Fruit fly (Drosophila melanogaster) whole organism, embryonic: ENCODE data around the gene CG43707.

Experiments used
- BtbVII ChIP-seq: fragments of 200-800 bp; sonication (Bioruptor generic); optimal IDR thresholded peaks from 3 replicates; lab custom pipeline; 2017; ENCODE audit warnings: missing biosample characterization, mild to moderate bottlenecking, missing genetic modification characterization
- Bteb2 ChIP-seq: fragments of 200-800 bp; sonication (Bioruptor generic); optimal IDR thresholded peaks from 2 replicates; lab custom pipeline; 2016; ENCODE audit warnings: missing biosample characterization, missing genetic modification characterization
- CG15479 ChIP-seq: fragments of 200-800 bp; sonication (Bioruptor generic); optimal IDR thresholded peaks from 3 replicates; lab custom pipeline; 2019; ENCODE audit warnings: missing biosample characterization, mild to moderate bottlenecking, missing genetic modification characterization, moderate library complexity
- CG15601 ChIP-seq: fragments of 200-800 bp; sonication (Bioruptor generic); optimal IDR thresholded peaks from 3 replicates; lab custom pipeline; 2019; ENCODE audit warnings: missing biosample characterization, mild to moderate bottlenecking, missing genetic modification characterization, moderate library complexity
- CG17385 ChIP-seq: fragments of 200-800 bp; sonication (Bioruptor generic); optimal IDR thresholded peaks from 3 replicates; lab custom pipeline; 2018; ENCODE audit warnings: missing biosample characterization, mild to moderate bottlenecking, missing genetic modification characterization
- CG17568 ChIP-seq: fragments of 200-800 bp; sonication (Bioruptor generic); optimal IDR thresholded peaks from 2 replicates; lab custom pipeline; 2018; ENCODE audit warnings: missing biosample characterization, mild to moderate bottlenecking, missing genetic modification characterization, moderate library complexity
- CG17912 ChIP-seq: fragments of 200-800 bp; sonication (Bioruptor generic); optimal IDR thresholded peaks from 2 replicates; lab custom pipeline; 2018; ENCODE audit warnings: missing biosample characterization, mild to moderate bottlenecking, missing genetic modification characterization
- CG1792 ChIP-seq: fragments of 200-800 bp; sonication (Bioruptor generic); optimal IDR thresholded peaks from 2 replicates; lab custom pipeline; 2016; ENCODE audit warnings: missing biosample characterization, missing genetic modification characterization
- CG18476 ChIP-seq: fragments of 200-800 bp; sonication (Bioruptor generic); optimal IDR thresholded peaks from 2 replicates; lab custom pipeline; 2016; ENCODE audit warnings: missing biosample characterization, mild to moderate bottlenecking, missing genetic modification characterization
- CG2129 ChIP-seq: fragments of 200-800 bp; sonication (Bioruptor generic); IDR thresholded peaks from 2 replicates; pipeline ENCODE4 v1.3.6; 2022; ENCODE audit warnings: missing biosample characterization, missing genetic modification characterization; ENCODE audit not compliant: partially characterized antibody
- CG2202 ChIP-seq: fragments of 200-800 bp; sonication (Bioruptor generic); optimal IDR thresholded peaks from 2 replicates; lab custom pipeline; 2018; ENCODE audit warnings: missing biosample characterization, mild to moderate bottlenecking, missing genetic modification characterization
- CG2678 ChIP-seq: fragments of 200-800 bp; sonication (Bioruptor generic); optimal IDR thresholded peaks from 3 replicates; lab custom pipeline; 2019; ENCODE audit warnings: missing biosample characterization, mild to moderate bottlenecking, missing genetic modification characterization, moderate library complexity
- CG2875 ChIP-seq: fragments of 200-800 bp; sonication (Bioruptor generic); optimal IDR thresholded peaks from 2 replicates; lab custom pipeline; 2017; ENCODE audit warnings: missing biosample characterization, mild to moderate bottlenecking, missing genetic modification characterization, missing genetic modification reagents
- CG32532 ChIP-seq: fragments of 200-800 bp; sonication (Bioruptor generic); IDR thresholded peaks from 2 replicates; pipeline ENCODE4 v1.3.6; 2022; ENCODE audit warnings: missing biosample characterization, missing genetic modification characterization
- CG4282 ChIP-seq: fragments of 200-800 bp; sonication (Bioruptor generic); optimal IDR thresholded peaks from 2 replicates; lab custom pipeline; 2016; ENCODE audit warnings: missing biosample characterization, missing genetic modification characterization
- CG6175 ChIP-seq: fragments of 200-800 bp; sonication (Bioruptor generic); IDR thresholded peaks from 3 replicates; pipeline ENCODE4 v1.3.6; 2022; ENCODE audit warnings: missing biosample characterization, missing genetic modification characterization
- CG6689 ChIP-seq: fragments of 200-800 bp; sonication (Bioruptor generic); IDR thresholded peaks from 2 replicates; pipeline ENCODE4 v1.3.6; 2022; ENCODE audit warnings: missing biosample characterization, missing genetic modification characterization
- CG7357 ChIP-seq: fragments of 200-800 bp; sonication (Bioruptor generic); IDR thresholded peaks from 3 replicates; pipeline ENCODE4 v1.3.6; 2022; ENCODE audit warnings: missing biosample characterization, missing genetic modification characterization
- CG7786 ChIP-seq: fragments of 200-800 bp; sonication (Bioruptor generic); optimal IDR thresholded peaks from 2 replicates; lab custom pipeline; 2016; ENCODE audit warnings: missing biosample characterization, missing genetic modification characterization
- CG8924 ChIP-seq: fragments of 200-800 bp; optimal IDR thresholded peaks from 3 replicates; lab custom pipeline; 2019; ENCODE audit warnings: missing biosample characterization, mild to moderate bottlenecking, missing genetic modification characterization, moderate library complexity
- CG9437 ChIP-seq: fragments of 200-800 bp; sonication (Bioruptor generic); optimal IDR thresholded peaks from 2 replicates; lab custom pipeline; 2018; ENCODE audit warnings: missing biosample characterization, mild to moderate bottlenecking, missing genetic modification characterization
- CTCF ChIP-seq: fragments of 200-800 bp; sonication (Bioruptor generic); optimal IDR thresholded peaks from 2 replicates; lab custom pipeline; 2017; ENCODE audit warnings: missing biosample characterization, mild to moderate bottlenecking, missing genetic modification characterization, moderate library complexity
- CkIIα-i1 ChIP-seq: fragments of 200-800 bp; sonication (Bioruptor generic); IDR thresholded peaks from 2 replicates; pipeline ENCODE4 v1.3.6; 2022; ENCODE audit warnings: missing biosample characterization, missing genetic modification characterization
- Dip2 ChIP-seq: fragments of 200-800 bp; sonication (Bioruptor generic); IDR thresholded peaks from 2 replicates; pipeline ENCODE4 v1.3.6; 2022; ENCODE audit warnings: missing biosample characterization, missing genetic modification characterization
- Ets65A ChIP-seq: fragments of 200-800 bp; sonication (Bioruptor generic); peaks from one replicate; lab custom pipeline; 2016; ENCODE audit warnings: missing biosample characterization, missing genetic modification characterization
- GATAe ChIP-seq: fragments of 200-800 bp; sonication (Bioruptor generic); conservative IDR thresholded peaks from 2 replicates; pipeline ENCODE4 v1.3.6; 2022; ENCODE audit warnings: missing biosample characterization, missing genetic modification characterization
- HLH3B ChIP-seq: fragments of 200-800 bp; sonication (Bioruptor generic); IDR thresholded peaks from 2 replicates; pipeline ENCODE4 v1.3.6; 2022; ENCODE audit warnings: missing biosample characterization, missing genetic modification characterization
- Hr51 ChIP-seq, 2 experiments: fragments of 200-800 bp; sonication (Bioruptor generic); optimal IDR thresholded peaks; 2 replicates in 1 of 2; 3 replicates in 1 of 2; lab custom pipeline; 2016 to 2018; ENCODE audit warnings: missing biosample characterization in 2 of 2, missing genetic modification characterization in 2 of 2, mild to moderate bottlenecking in 1 of 2, moderate library complexity in 1 of 2
- Lhr ChIP-seq: fragments of 200-800 bp; sonication (Bioruptor generic); optimal IDR thresholded peaks from 3 replicates; lab custom pipeline; 2017; ENCODE audit warnings: mild to moderate bottlenecking, missing biosample characterization, missing genetic modification reagents, missing genetic modification characterization
- Mad ChIP-seq: fragments of 200-800 bp; sonication (Bioruptor generic); optimal IDR thresholded peaks from 2 replicates; lab custom pipeline; 2016; ENCODE audit warnings: missing biosample characterization, missing genetic modification characterization
- Max ChIP-seq: fragments of 200-800 bp; sonication (Bioruptor generic); optimal IDR thresholded peaks from 2 replicates; lab custom pipeline; 2016; ENCODE audit warnings: missing biosample characterization, mild to moderate bottlenecking, missing genetic modification characterization
- NC2β ChIP-seq: fragments of 200-800 bp; sonication (Bioruptor generic); optimal IDR thresholded peaks from 2 replicates; lab custom pipeline; 2016; ENCODE audit warnings: missing biosample characterization, missing genetic modification characterization
- Trl ChIP-seq, 3 experiments: fragments of >200 bp in 2 of 3; fragments of 200-800 bp in 1 of 3; sonication (Bioruptor generic) in 1 of 3; optimal IDR thresholded peaks; 2 replicates in 1 of 3; 3 replicates in 2 of 3; lab custom pipeline; 2016 to 2017; ENCODE audit warnings: missing biosample characterization in 1 of 3, missing genetic modification characterization in 1 of 3
- ab ChIP-seq: fragments of 200-800 bp; sonication (Bioruptor generic); optimal IDR thresholded peaks from 2 replicates; lab custom pipeline; 2016; ENCODE audit warnings: missing biosample characterization, missing genetic modification characterization
- amos ChIP-seq: fragments of 200-800 bp; sonication (Bioruptor generic); IDR thresholded peaks from 2 replicates; pipeline ENCODE4 v1.3.6; 2022; ENCODE audit warnings: missing biosample characterization, missing genetic modification characterization; ENCODE audit not compliant: partially characterized antibody
- ase ChIP-seq: fragments of 200-800 bp; sonication (Bioruptor generic); IDR thresholded peaks from 3 replicates; pipeline ENCODE4 v1.3.6; 2022; ENCODE audit warnings: missing biosample characterization, missing genetic modification characterization
- az2 ChIP-seq: fragments of 200-800 bp; sonication (Bioruptor generic); optimal IDR thresholded peaks from 3 replicates; lab custom pipeline; 2016; ENCODE audit warnings: missing biosample characterization, missing genetic modification characterization
- gsb-n ChIP-seq: fragments of 200-800 bp; sonication (Bioruptor generic); optimal IDR thresholded peaks from 3 replicates; lab custom pipeline; 2018; ENCODE audit warnings: missing biosample characterization, mild to moderate bottlenecking, missing genetic modification characterization
- h ChIP-seq: fragments of >200 bp; optimal IDR thresholded peaks from 2 replicates; lab custom pipeline; 2017
- hbn ChIP-seq: fragments of 200-800 bp; sonication (Bioruptor generic); IDR thresholded peaks from 2 replicates; pipeline ENCODE4 v1.3.6; 2022; ENCODE audit warnings: missing biosample characterization, missing genetic modification characterization; ENCODE audit not compliant: partially characterized antibody
- hth ChIP-seq: fragments of >200 bp; optimal IDR thresholded peaks from 2 replicates; lab custom pipeline; 2017; ENCODE audit warnings: inconsistent platforms
- insv ChIP-seq, 2 experiments: fragments of 200-800 bp; sonication (Bioruptor generic); optimal IDR thresholded peaks; 3 replicates each; lab custom pipeline; 2016 to 2018; ENCODE audit warnings: missing biosample characterization in 2 of 2, missing genetic modification characterization in 2 of 2
- oc ChIP-seq: fragments of 200-800 bp; sonication (Bioruptor generic); optimal IDR thresholded peaks from 2 replicates; lab custom pipeline; 2018; ENCODE audit warnings: missing biosample characterization, mild to moderate bottlenecking, missing genetic modification characterization, moderate library complexity
- phol ChIP-seq: fragments of 200-800 bp; sonication (Bioruptor generic); optimal IDR thresholded peaks from 3 replicates; lab custom pipeline; 2018; ENCODE audit warnings: missing biosample characterization, mild to moderate bottlenecking, missing genetic modification characterization, moderate library complexity
- schlank ChIP-seq: fragments of 200-800 bp; sonication (Bioruptor generic); optimal IDR thresholded peaks from 2 replicates; lab custom pipeline; 2018; ENCODE audit warnings: missing biosample characterization, mild to moderate bottlenecking, missing genetic modification characterization
- seq ChIP-seq: fragments of 200-800 bp; sonication (Bioruptor generic); IDR thresholded peaks from 2 replicates; pipeline ENCODE4 v1.3.6; 2022; ENCODE audit warnings: missing biosample characterization, missing genetic modification characterization
- tll ChIP-seq, 2 experiments: fragments of 200-800 bp in 1 of 2; fragments of >200 bp in 1 of 2; sonication (Bioruptor generic) in 1 of 2; optimal IDR thresholded peaks; 2 replicates each; lab custom pipeline; 2017 to 2019; ENCODE audit warnings: missing biosample characterization in 2 of 2, missing genetic modification characterization in 2 of 2, mild to moderate bottlenecking in 1 of 2, moderate library complexity in 1 of 2
- yki ChIP-seq: fragments of >200 bp; optimal IDR thresholded peaks from 3 replicates; lab custom pipeline; 2018
- zf30C ChIP-seq: fragments of 200-800 bp; sonication (Bioruptor generic); optimal IDR thresholded peaks from 3 replicates; lab custom pipeline; 2018; ENCODE audit warnings: missing biosample characterization, mild to moderate bottlenecking, missing genetic modification characterization

CG43707 gene

dm6 chr2L:3778157-3779060 lies 21.4 kb downstream of the CG43707 start (continued):
- TF ChIP-seq CG2678 (tag; lab: Kevin White, UChicago) (peak; percentile 31), Max (GFP tag; lab: Kevin White, UChicago) (no peak), phol (tag; lab: Kevin White, UChicago) (peak; percentile 63), CG8924 (no peak), CG17568 (peak; percentile 21), CG1792 (GFP tag; lab: Kevin White, UChicago) (no peak), tll (GFP tag; optimal IDR thresholded peaks at IDR 0.05; lab: Kevin White, UChicago) (peak in 1 of 2 experiments; percentile 67), CG18476 (no peak), ase (GFP tag; lab: Robert Waterston, UW) (no peak), CG32532 (GFP tag; lab: Robert Waterston, UW) (no peak), hth (no peak), CG17385 (GFP tag; lab: Kevin White, UChicago) (peak; percentile 4), Bteb2 (GFP tag; lab: Kevin White, UChicago) (no peak), az2 (peak; percentile 15), CG4282 (GFP tag; lab: Kevin White, UChicago) (no peak), BtbVII (GFP tag; lab: Kevin White, UChicago) (no peak), oc (tag; lab: Kevin White, UChicago) (peak; percentile 25), CTCF (no peak), CkIIα-i1 (GFP tag; lab: Robert Waterston, UW) (no peak), Mad (GFP tag; lab: Kevin White, UChicago) (no peak), CG15601 (tag; lab: Kevin White, UChicago) (no peak), ab (GFP tag; lab: Kevin White, UChicago) (no peak), CG9437 (no peak), hbn (no peak), gsb-n (tag; lab: Kevin White, UChicago) (no peak), schlank (tag; lab: Kevin White, UChicago) (no peak), GATAe (GFP tag; lab: Robert Waterston, UW) (peak; percentile 83), CG2202 (tag; lab: Kevin White, UChicago) (no peak), CG17912 (GFP tag; lab: Kevin White, UChicago) (no peak), Hr51 (GFP tag; optimal IDR thresholded peaks at IDR 0.05; lab: Kevin White, UChicago) (peak in 1 of 2 experiments; percentile 56), CG6175 (peak; percentile 81; the same call in 2 of the 3 replicates), insv (GFP tag; optimal IDR thresholded peaks at IDR 0.05; lab: Kevin White, UChicago) (no peak), yki (no peak), NC2β (GFP tag; lab: Kevin White, UChicago) (peak; percentile 4), Dip2 (GFP tag; lab: Robert Waterston, UW) (no peak), zf30C (GFP tag; lab: Kevin White, UChicago) (peak; percentile 25), HLH3B (GFP tag; lab: Robert Waterston, UW) (0 out of 2 replicates have a peak, but pooled peaks have one; percentile 24), h (lab: Kevin White, UChicago) (no peak), Trl (optimal IDR thresholded peaks at IDR 0.05; lab: Kevin White, UChicago) (no peak), Trl (GFP tag; optimal IDR thresholded peaks at IDR 0.05; lab: Kevin White, UChicago) (no peak), amos (peak; percentile 33; the same call in 1 of the 2 replicates), Lhr (no peak), CG2875 (GFP tag; lab: Kevin White, UChicago) (peak; percentile 10), seq (no peak), CG15479 (GFP tag; lab: Kevin White, UChicago) (peak; percentile 91), CG2129 (no peak), CG7357 (GFP tag; lab: Robert Waterston, UW) (no peak), CG7786 (GFP tag; lab: Kevin White, UChicago) (no peak), Ets65A (GFP tag; lab: Kevin White, UChicago) (no peak), CG6689 (GFP tag; lab: Robert Waterston, UW) (peak; percentile 51; the same call in 1 of the 2 replicates)
